Fruit fly (Drosophila melanogaster) whole organism, embryonic: ENCODE data around the gene Spt6.

Source experiments
- Asciz ChIP-seq: fragments of 200-800 bp; sonication (Bioruptor generic); optimal IDR thresholded peaks from 2 replicates; lab custom pipeline; 2017; ENCODE audit warnings: missing biosample characterization, mild to moderate bottlenecking, missing genetic modification characterization, missing genetic modification reagents
- CG12769 ChIP-seq: fragments of 200-800 bp; sonication (Bioruptor generic); optimal IDR thresholded peaks from 2 replicates; lab custom pipeline; 2019; ENCODE audit warnings: missing biosample characterization, mild to moderate bottlenecking, missing genetic modification characterization, moderate library complexity
- CG18011 ChIP-seq: fragments of 200-800 bp; sonication (Bioruptor generic); optimal IDR thresholded peaks from 2 replicates; lab custom pipeline; 2017; ENCODE audit warnings: missing biosample characterization, missing genetic modification characterization, mild to moderate bottlenecking, moderate library complexity, missing genotype
- Ets65A ChIP-seq: fragments of 200-800 bp; sonication (Bioruptor generic); peaks from one replicate; lab custom pipeline; 2016; ENCODE audit warnings: missing biosample characterization, missing genetic modification characterization
- Xrp1 ChIP-seq: fragments of 200-800 bp; sonication (Bioruptor generic); IDR thresholded peaks from 2 replicates; pipeline ENCODE4 v1.3.6; 2022; ENCODE audit warnings: missing biosample characterization, missing genetic modification characterization
- pan ChIP-seq, 4 experiments: fragments of >200 bp in 3 of 4; fragments of 200-800 bp in 1 of 4; sonication (Bioruptor generic) in 1 of 4; optimal IDR thresholded peaks in 3 of 4; IDR thresholded peaks in 1 of 4; 2 replicates each; pipeline versions ENCODE4 v1.3.6 to Lab custom; 2017 to 2022; ENCODE audit warnings: missing biosample characterization in 2 of 4, missing genetic modification characterization in 2 of 4, mixed read lengths in 1 of 4
- prd ChIP-seq, 3 experiments: fragments of >200 bp in 2 of 3; fragments of 200-800 bp in 1 of 3; sonication (Bioruptor generic) in 1 of 3; optimal IDR thresholded peaks in 2 of 3; IDR thresholded peaks in 1 of 3; 2 replicates in 2 of 3; 3 replicates in 1 of 3; pipeline versions ENCODE4 v1.3.6 to Lab custom; 2017 to 2022; ENCODE audit warnings: missing biosample characterization in 1 of 3, missing genetic modification characterization in 1 of 3
- wdn ChIP-seq: fragments of 200-800 bp; sonication (Bioruptor generic); IDR thresholded peaks from 2 replicates; pipeline ENCODE4 v1.3.6; 2022; ENCODE audit warnings: missing biosample characterization, missing genetic modification characterization
- wek ChIP-seq: fragments of 200-800 bp; sonication (Bioruptor generic); optimal IDR thresholded peaks from 3 replicates; lab custom pipeline; 2018; ENCODE audit warnings: missing biosample characterization, mild to moderate bottlenecking, missing genetic modification characterization, moderate library complexity
- zen2 ChIP-seq: fragments of 200-800 bp; sonication (Bioruptor generic); IDR thresholded peaks from 3 replicates; pipeline ENCODE4 v1.3.6; 2022; ENCODE audit warnings: missing biosample characterization, missing genetic modification characterization; ENCODE audit not compliant: partially characterized antibody

DNA sequence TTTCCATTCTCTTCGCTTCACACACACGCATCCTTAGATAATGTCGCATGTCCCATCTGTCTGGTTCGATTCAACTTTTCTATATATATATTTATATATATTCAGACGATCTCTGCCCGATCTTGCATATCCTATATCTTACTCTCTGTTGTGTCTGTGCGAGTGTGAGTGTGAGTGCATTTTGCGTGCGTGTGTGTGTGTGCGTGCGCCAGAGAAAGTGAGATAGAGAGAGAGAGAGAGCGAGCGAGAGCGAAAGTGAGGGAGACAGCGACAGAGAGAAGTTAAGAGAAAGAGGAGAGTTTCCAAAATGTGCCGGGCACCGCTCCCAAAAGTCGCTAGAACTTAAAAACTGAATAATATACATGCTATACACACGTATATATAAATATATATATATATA lies 35.8 kb upstream of the Spt6 start:
- TF ChIP-seq wek (GFP tag; lab: Kevin White, UChicago) = no peak
- TF ChIP-seq Xrp1 (GFP tag; lab: Robert Waterston, UW) = no peak
- no peak for TF ChIP-seq CG12769
- no peak for TF ChIP-seq Asciz (GFP tag; lab: Kevin White, UChicago)
- TF ChIP-seq prd (optimal IDR thresholded peaks at IDR 0.05; lab: Kevin White, UChicago) = no peak
- no peak for TF ChIP-seq prd (GFP tag; IDR thresholded peaks at IDR 0.05; lab: Robert Waterston, UW)
- TF ChIP-seq CG18011 = no peak
- no peak for TF ChIP-seq wdn (GFP tag; lab: Robert Waterston, UW)
- TF ChIP-seq Ets65A = no peak
- TF ChIP-seq pan (optimal IDR thresholded peaks at IDR 0.05; lab: Kevin White, UChicago) = no peak
- no peak for TF ChIP-seq pan (GFP tag; optimal IDR thresholded peaks at IDR 0.05 in 1 of 2, IDR thresholded peaks at IDR 0.05 in 1 of 2)
- no peak for TF ChIP-seq zen2 (GFP tag; lab: Robert Waterston, UW)
